Worm (Caenorhabditis elegans) whole organism, L4 larva: ENCODE results near the gene R53.4.

Experiments
- F37D6.2 ChIP-seq: sonication (generic microtip); optimal IDR thresholded peaks from 2 replicates; lab custom pipeline; 2016; ENCODE audit warnings: mild to moderate bottlenecking, missing genetic modification characterization, missing compliant biosample characterization
- T20F7.1 ChIP-seq: fragments of 200-800 bp; sonication (Bioruptor generic); optimal IDR thresholded peaks from 2 replicates; lab custom pipeline; 2018; ENCODE audit warnings: mild to moderate bottlenecking, missing genetic modification characterization, missing compliant biosample characterization
- Y75B8A.6 ChIP-seq: fragments of 200-800 bp; sonication (Bioruptor generic); IDR thresholded peaks from 2 replicates; pipeline ENCODE4 v1.3.6; 2022; ENCODE audit warnings: missing genetic modification reagents, missing genetic modification characterization, missing compliant biosample characterization
- aha-1 ChIP-seq: fragments of 150-350 bp; peaks from one replicate; lab custom pipeline; 2014; ENCODE audit warnings: missing biosample characterization, missing genetic modification characterization
- aly-2 ChIP-seq: sonication (generic microtip); optimal IDR thresholded peaks from 2 replicates; lab custom pipeline; 2018; ENCODE audit warnings: missing biosample characterization, missing genetic modification characterization
- ama-1 ChIP-seq: fragments of 150-350 bp; optimal IDR thresholded peaks from 2 replicates; lab custom pipeline; 2014; ENCODE audit warnings: inconsistent platforms, mixed read lengths
- arid-1 ChIP-seq: fragments of 200-800 bp; sonication (Bioruptor generic); conservative IDR thresholded peaks from 2 replicates; pipeline ENCODE4 v1.3.6; 2022; ENCODE audit warnings: missing genetic modification reagents, missing genetic modification characterization, missing compliant biosample characterization
- ceh-20 ChIP-seq: fragments of 200-800 bp; sonication (Bioruptor generic); IDR thresholded peaks from 2 replicates; pipeline ENCODE4 v1.3.6; 2022; ENCODE audit warnings: missing genetic modification reagents, missing genetic modification characterization, missing compliant biosample characterization
- ceh-82 ChIP-seq: sonication (generic microtip); optimal IDR thresholded peaks from 2 replicates; lab custom pipeline; 2017; ENCODE audit warnings: missing biosample characterization, missing genetic modification characterization
- ctbp-1 ChIP-seq: fragments of 200-800 bp; sonication (Bioruptor generic); IDR thresholded peaks from 2 replicates; pipeline ENCODE4 v1.3.6; 2022; ENCODE audit warnings: missing genetic modification reagents, missing genetic modification characterization, missing compliant biosample characterization
- daf-12 ChIP-seq: fragments of 150-350 bp; optimal IDR thresholded peaks from 2 replicates; lab custom pipeline; 2014; ENCODE audit warnings: missing biosample characterization, missing genetic modification reagents, missing genetic modification characterization
- daf-19 ChIP-seq: fragments of 200-800 bp; sonication (Bioruptor generic); conservative IDR thresholded peaks from 2 replicates; pipeline ENCODE4 v1.3.6; 2022; ENCODE audit warnings: missing genetic modification characterization, missing compliant biosample characterization
- dmd-8 ChIP-seq: fragments of 200-800 bp; sonication (Bioruptor generic); IDR thresholded peaks from 2 replicates; pipeline ENCODE4 v1.3.6; 2022; ENCODE audit warnings: missing genetic modification characterization, missing compliant biosample characterization
- dmd-9 ChIP-seq: fragments of 200-800 bp; sonication (Bioruptor generic); IDR thresholded peaks from 2 replicates; pipeline ENCODE4 v1.3.6; 2022; ENCODE audit warnings: missing genetic modification reagents, missing genetic modification characterization, missing compliant biosample characterization
- dpl-1 ChIP-seq: fragments of 150-350 bp; optimal IDR thresholded peaks from 2 replicates; lab custom pipeline; 2014; ENCODE audit warnings: missing biosample characterization, missing genetic modification reagents, missing genetic modification characterization
- dve-1 ChIP-seq: sonication (generic microtip); optimal IDR thresholded peaks from 2 replicates; lab custom pipeline; 2017; ENCODE audit warnings: antibody characterized with exemption, mild to moderate bottlenecking, missing genetic modification characterization, missing compliant biosample characterization; ENCODE audit not compliant: insufficient read depth
- egl-43 ChIP-seq: fragments of 200-800 bp; sonication (Bioruptor generic); IDR thresholded peaks from 2 replicates; pipeline ENCODE4 v1.3.6; 2022; ENCODE audit warnings: missing genetic modification reagents, missing genetic modification characterization, missing compliant biosample characterization
- hif-1 ChIP-seq, 2 experiments: sonication (generic microtip); optimal IDR thresholded peaks; 2 replicates each; lab custom pipeline; 2016 to 2017; ENCODE audit warnings: missing compliant biosample characterization in 2 of 2, missing genetic modification characterization in 2 of 2, missing genetic modification reagents in 2 of 2, missing genotype in 2 of 2, mild to moderate bottlenecking in 1 of 2
- hlh-11 ChIP-seq: fragments of 200-800 bp; sonication (Bioruptor generic); optimal IDR thresholded peaks from 2 replicates; lab custom pipeline; 2018; ENCODE audit warnings: mild to moderate bottlenecking, missing genetic modification characterization, missing compliant biosample characterization
- hlh-30 ChIP-seq: sonication (generic microtip); optimal IDR thresholded peaks from 2 replicates; lab custom pipeline; 2017; ENCODE audit warnings: antibody characterized with exemption, mild to moderate bottlenecking, missing genetic modification characterization, missing compliant biosample characterization; ENCODE audit not compliant: insufficient read depth
- lin-1 ChIP-seq: fragments of 200-800 bp; sonication (Bioruptor generic); IDR thresholded peaks from 2 replicates; pipeline ENCODE4 v1.3.6; 2022; ENCODE audit warnings: missing genetic modification reagents, missing genetic modification characterization, missing compliant biosample characterization
- lin-39 ChIP-seq: fragments of 150-350 bp; optimal IDR thresholded peaks from 2 replicates; lab custom pipeline; 2014; ENCODE audit warnings: missing biosample characterization, missing genetic modification reagents, missing genetic modification characterization
- lsy-2 ChIP-seq, 2 experiments: fragments of 150-350 bp in 1 of 2; sonication (generic microtip) in 1 of 2; optimal IDR thresholded peaks; 2 replicates each; lab custom pipeline; 2014 to 2017; ENCODE audit warnings: missing biosample characterization in 2 of 2, missing genetic modification characterization in 2 of 2
- madf-5 ChIP-seq, 2 experiments: fragments of 200-800 bp; sonication (Bioruptor generic); IDR thresholded peaks; 2 replicates each; pipeline ENCODE4 v1.3.6; 2022; ENCODE audit warnings: missing compliant biosample characterization in 2 of 2, missing genetic modification characterization in 2 of 2
- madf-9 ChIP-seq: fragments of 200-800 bp; sonication (Bioruptor generic); conservative IDR thresholded peaks from 2 replicates; pipeline ENCODE4 v1.3.6; 2022; ENCODE audit warnings: missing genetic modification reagents, missing genetic modification characterization, missing compliant biosample characterization
- mdt-29 ChIP-seq: fragments of 200-800 bp; sonication (Bioruptor generic); IDR thresholded peaks from 2 replicates; pipeline ENCODE4 v1.3.6; 2022; ENCODE audit warnings: missing genetic modification reagents, missing genetic modification characterization, missing compliant biosample characterization
- mep-1 ChIP-seq: fragments of 150-350 bp; sonication (generic microtip); optimal IDR thresholded peaks from 3 replicates; lab custom pipeline; 2014; ENCODE audit warnings: missing biosample characterization, missing genetic modification characterization
- mes-2 ChIP-seq: sonication (generic microtip); optimal IDR thresholded peaks from 2 replicates; lab custom pipeline; 2016; ENCODE audit warnings: missing genotype, mild to moderate bottlenecking, missing genetic modification characterization, missing compliant biosample characterization; ENCODE audit not compliant: poor library complexity, severe bottlenecking
- mxl-2 ChIP-seq: fragments of 200-800 bp; sonication (Bioruptor generic); conservative IDR thresholded peaks from 2 replicates; pipeline ENCODE4 v1.3.6; 2022; ENCODE audit warnings: missing genetic modification reagents, missing genetic modification characterization, missing compliant biosample characterization
- nhr-102 ChIP-seq: sonication (generic microtip); optimal IDR thresholded peaks from 2 replicates; lab custom pipeline; 2016; ENCODE audit warnings: mild to moderate bottlenecking, missing genetic modification characterization, moderate library complexity, missing compliant biosample characterization
- nhr-111 ChIP-seq: fragments of 200-800 bp; sonication (Bioruptor generic); optimal IDR thresholded peaks from 2 replicates; lab custom pipeline; 2018; ENCODE audit warnings: mild to moderate bottlenecking, missing genetic modification characterization, missing compliant biosample characterization
- nhr-48 ChIP-seq: sonication (generic microtip); optimal IDR thresholded peaks from 2 replicates; lab custom pipeline; 2016; ENCODE audit warnings: mild to moderate bottlenecking, missing genetic modification characterization, missing compliant biosample characterization
- nhr-77 ChIP-seq: fragments of 150-350 bp; optimal IDR thresholded peaks from 2 replicates; lab custom pipeline; 2014; ENCODE audit warnings: missing biosample characterization, missing genetic modification characterization
- pha-4 ChIP-seq, 2 experiments: fragments of 150-350 bp in 1 of 2; fragments of 200-800 bp in 1 of 2; sonication (Bioruptor generic) in 1 of 2; IDR thresholded peaks in 1 of 2; optimal IDR thresholded peaks in 1 of 2; 2 replicates each; pipeline versions ENCODE4 v1.3.6 to Lab custom; 2014 to 2022; ENCODE audit warnings: missing genetic modification characterization in 2 of 2, missing genetic modification reagents in 2 of 2, missing biosample characterization in 1 of 2, missing compliant biosample characterization in 1 of 2
- php-3 ChIP-seq: fragments of 200-800 bp; sonication (Bioruptor generic); IDR thresholded peaks from 2 replicates; pipeline ENCODE4 v1.3.6; 2022; ENCODE audit warnings: missing genetic modification reagents, missing genetic modification characterization, missing compliant biosample characterization
- saeg-2 ChIP-seq: fragments of 200-800 bp; sonication (Bioruptor generic); IDR thresholded peaks from 2 replicates; pipeline ENCODE4 v1.3.6; 2022; ENCODE audit warnings: missing genetic modification reagents, missing genetic modification characterization, missing compliant biosample characterization
- set-16 ChIP-seq: fragments of 200-800 bp; sonication (Bioruptor generic); IDR thresholded peaks from 2 replicates; pipeline ENCODE4 v1.3.6; 2022; ENCODE audit warnings: missing genetic modification reagents, missing genetic modification characterization, missing compliant biosample characterization
- snpc-1.2 ChIP-seq: fragments of 200-800 bp; sonication (Bioruptor generic); IDR thresholded peaks from 2 replicates; pipeline ENCODE4 v1.3.6; 2022; ENCODE audit warnings: missing genetic modification reagents, missing genetic modification characterization, missing compliant biosample characterization
- spr-3 ChIP-seq: fragments of 200-800 bp; sonication (Bioruptor generic); optimal IDR thresholded peaks from 2 replicates; lab custom pipeline; 2018; ENCODE audit warnings: mild to moderate bottlenecking, missing genetic modification characterization, missing compliant biosample characterization
- tag-97 ChIP-seq: fragments of 200-800 bp; sonication (Bioruptor generic); IDR thresholded peaks from 2 replicates; pipeline ENCODE4 v1.3.6; 2022; ENCODE audit warnings: missing genetic modification characterization, missing compliant biosample characterization
- tra-1 ChIP-seq: fragments of 200-800 bp; sonication (Bioruptor generic); IDR thresholded peaks from 2 replicates; pipeline ENCODE4 v1.3.6; 2022; ENCODE audit warnings: missing genetic modification reagents, missing genetic modification characterization, missing compliant biosample characterization
- unc-39 ChIP-seq: sonication (generic microtip); optimal IDR thresholded peaks from 2 replicates; lab custom pipeline; 2017; ENCODE audit warnings: missing biosample characterization, missing genetic modification characterization
- vab-7 ChIP-seq: fragments of 200-800 bp; sonication (Bioruptor generic); IDR thresholded peaks from 2 replicates; pipeline ENCODE4 v1.3.6; 2022; ENCODE audit warnings: missing genetic modification reagents, missing genetic modification characterization, missing compliant biosample characterization
- zfp-3 ChIP-seq: fragments of 200-800 bp; sonication (Bioruptor generic); conservative IDR thresholded peaks from 2 replicates; pipeline ENCODE4 v1.3.6; 2022; ENCODE audit warnings: missing genetic modification reagents, missing genetic modification characterization, missing compliant biosample characterization
- zip-2 ChIP-seq: fragments of 150-350 bp; optimal IDR thresholded peaks from 2 replicates; lab custom pipeline; 2014; ENCODE audit warnings: missing biosample characterization, missing genetic modification characterization

R53.4 gene

DNA sequence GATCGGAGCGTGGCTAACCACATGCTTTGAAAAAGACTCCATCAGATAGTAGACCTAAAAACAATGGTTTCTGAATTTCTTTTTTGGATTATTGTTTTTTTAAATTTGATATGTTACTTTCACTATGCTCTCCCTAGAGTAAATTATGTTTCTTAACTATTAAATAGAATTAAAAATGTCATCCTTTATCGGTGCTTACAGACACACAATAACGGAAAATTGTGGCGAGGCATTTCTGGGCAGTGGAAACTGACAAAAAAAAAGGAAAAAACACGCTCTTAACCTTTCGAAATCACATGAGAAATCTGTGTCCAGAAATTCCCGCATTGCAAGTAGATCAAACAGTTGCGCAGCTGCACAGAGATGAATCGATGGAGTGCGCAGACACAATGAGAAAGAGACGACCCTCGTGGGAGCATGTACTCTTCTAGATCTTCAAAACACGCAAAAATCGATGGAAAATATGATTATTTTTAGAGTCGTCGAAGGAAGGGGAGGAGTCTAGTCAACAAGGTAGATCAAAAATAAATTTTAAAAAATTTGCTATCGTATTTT, 12.3 kb upstream of the R53.4 start, which contains the start of gene ZK892.6:
TSS of gene ZK892.6 (minus strand) at position 51 of the 555 bp plus-strand sequence.
- TF ChIP-seq saeg-2 (GFP tag; lab: Robert Waterston, UW) (no peak), hif-1 (tag; optimal IDR thresholded peaks at IDR 0.05; lab: Kevin White, UChicago) (no peak), dve-1 (tag; lab: Kevin White, UChicago) (no peak), mdt-29 (GFP tag; lab: Robert Waterston, UW) (no peak), daf-12 (no peak), ceh-82 (tag; lab: Kevin White, UChicago) (no peak), zip-2 (tag; lab: Kevin White, UChicago) (no peak), nhr-102 (no peak), daf-19 (GFP tag; lab: Robert Waterston, UW) (no peak), tag-97 (GFP tag; lab: Robert Waterston, UW) (no peak), egl-43 (GFP tag; lab: Robert Waterston, UW) (no peak), php-3 (no peak), dmd-9 (GFP tag; lab: Robert Waterston, UW) (no peak), dmd-8 (GFP tag; lab: Robert Waterston, UW) (no peak), lin-39 (tag; lab: Kevin White, UChicago) (no peak), spr-3 (GFP tag; lab: Kevin White, UChicago) (no peak)

DNA sequence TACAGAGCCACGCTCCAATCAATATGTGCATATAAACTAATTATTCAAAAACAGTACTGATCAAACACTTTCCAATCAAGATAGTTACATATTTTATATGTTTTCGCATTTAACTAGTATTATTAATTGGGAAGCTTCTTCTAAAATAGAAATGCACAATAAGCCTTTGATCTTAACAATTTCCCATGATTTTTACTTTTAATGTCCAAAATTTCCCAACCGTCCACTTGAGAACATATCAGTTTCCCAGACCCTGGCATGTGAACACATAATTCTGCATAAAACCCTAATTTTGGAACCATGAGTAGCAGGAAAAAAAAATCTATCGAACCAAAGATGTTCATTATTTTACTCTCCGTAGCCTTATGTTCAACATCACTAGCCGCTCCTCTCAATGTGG, 8.6 kb upstream of the R53.4 start, which contains the start of gene R53.8:
TSS of gene R53.8 (plus strand) at position 301 of the 400 bp plus-strand sequence.
- TF ChIP-seq egl-43 (GFP tag; lab: Robert Waterston, UW) (no peak), set-16 (GFP tag; lab: Robert Waterston, UW) (no peak), F37D6.2 (tag; lab: Kevin White, UChicago) (no peak), nhr-111 (GFP tag; lab: Kevin White, UChicago) (no peak), mdt-29 (GFP tag; lab: Robert Waterston, UW) (no peak), vab-7 (GFP tag; lab: Robert Waterston, UW) (no peak), snpc-1.2 (GFP tag; lab: Robert Waterston, UW) (no peak), nhr-77 (tag; lab: Kevin White, UChicago) (no peak), madf-9 (GFP tag; lab: Robert Waterston, UW) (no peak), aly-2 (tag; lab: Kevin White, UChicago) (no peak), zfp-3 (GFP tag; lab: Robert Waterston, UW) (no peak)

DNA sequence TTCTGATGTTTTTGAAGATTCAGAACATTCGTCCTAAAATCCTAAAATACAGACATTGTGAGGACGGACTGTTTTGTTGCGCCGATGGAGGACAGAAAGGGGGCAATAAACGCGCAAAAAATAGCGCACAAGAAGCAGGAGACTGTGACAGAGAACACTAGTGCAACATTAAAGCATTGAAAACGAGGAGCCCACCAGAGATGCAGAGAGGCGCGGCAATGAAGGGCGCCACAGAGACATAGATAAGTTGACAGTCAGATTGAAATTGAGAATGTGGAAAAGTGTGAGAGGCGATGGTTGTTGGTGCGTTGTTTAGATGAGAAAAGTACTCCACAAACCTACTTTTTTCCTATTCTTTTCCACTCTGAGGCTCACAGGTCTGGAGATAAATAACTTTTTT, 7.1 kb upstream of the R53.4 start, which contains the start of gene aakg-5:
TSS of gene aakg-5 (minus strand) at position 159 of the 400 bp plus-strand sequence.
- TF ChIP-seq ama-1 (lab: Kevin White, UChicago) (no peak), pha-4 (GFP tag; IDR thresholded peaks at IDR 0.05; lab: Robert Waterston, UW) (peak; percentile 76), pha-4 (tag; optimal IDR thresholded peaks at IDR 0.05; lab: Kevin White, UChicago) (peak; percentile 80), nhr-48 (tag; lab: Kevin White, UChicago) (peak; percentile 84), vab-7 (GFP tag; lab: Robert Waterston, UW) (no peak), nhr-77 (tag; lab: Kevin White, UChicago) (peak; percentile 29), mes-2 (tag; lab: Kevin White, UChicago) (peak; percentile 77), mep-1 (tag; lab: Kevin White, UChicago) (peak; percentile 73), arid-1 (GFP tag; lab: Robert Waterston, UW) (0 out of 2 replicates have a peak, but pooled peaks have one; percentile 24), tra-1 (GFP tag; lab: Robert Waterston, UW) (peak; percentile 51; the same call in 1 of the 2 replicates), hlh-11 (peak; percentile 95), lin-1 (GFP tag; lab: Robert Waterston, UW) (peak; percentile 71), ceh-20 (GFP tag; lab: Robert Waterston, UW) (peak; percentile 48; the same call in 1 of the 2 replicates), T20F7.1 (GFP tag; lab: Kevin White, UChicago) (peak; percentile 4), dpl-1 (GFP tag; lab: Kevin White, UChicago) (peak; percentile 63), Y75B8A.6 (GFP tag; lab: Robert Waterston, UW) (0 out of 2 replicates have a peak, but pooled peaks have one; percentile 41), madf-5 (GFP tag; IDR thresholded peaks at IDR 0.05; lab: Robert Waterston, UW) (0 out of 4 replicates have a peak, but pooled peaks of 1 of the 2 experiments have one; percentile 9), lsy-2 (tag; optimal IDR thresholded peaks at IDR 0.05; lab: Kevin White, UChicago) (peak; percentile 25 to 82), hlh-30 (tag; lab: Kevin White, UChicago) (peak; percentile 70), unc-39 (tag; lab: Kevin White, UChicago) (no peak), aha-1 (peak; percentile 99), mxl-2 (GFP tag; lab: Robert Waterston, UW) (no peak), ctbp-1 (peak; percentile 63)
